Fruit fly (Drosophila melanogaster) whole organism, prepupa: ENCODE measurements around the gene c12.2.
A peak's percentile ranks its signal among the peaks of the same experiment; 100 is the strongest.

Source experiments
- CG11902 ChIP-seq: fragments of 200-800 bp; sonication (Bioruptor generic); optimal IDR thresholded peaks from 3 replicates; lab custom pipeline; 2016; ENCODE audit warnings: missing biosample characterization, missing genetic modification characterization
- CG16779 ChIP-seq: fragments of 200-800 bp; sonication (Bioruptor generic); optimal IDR thresholded peaks from 3 replicates; lab custom pipeline; 2017; ENCODE audit warnings: missing biosample characterization, mild to moderate bottlenecking, missing genetic modification characterization
- CG6808 ChIP-seq: fragments of 200-800 bp; sonication (Bioruptor generic); optimal IDR thresholded peaks from 3 replicates; lab custom pipeline; 2017; ENCODE audit warnings: missing biosample characterization, missing genetic modification characterization, mild to moderate bottlenecking, moderate library complexity, missing genetic modification reagents
- Eip75B ChIP-seq: fragments of 200-800 bp; sonication (Bioruptor generic); optimal IDR thresholded peaks from 3 replicates; lab custom pipeline; 2016; ENCODE audit warnings: missing biosample characterization, missing genetic modification characterization
- Ets96B ChIP-seq: fragments of 200-800 bp; optimal IDR thresholded peaks from 2 replicates; lab custom pipeline; 2019; ENCODE audit warnings: missing biosample characterization, mild to moderate bottlenecking, missing genetic modification characterization, moderate library complexity
- Sox14 ChIP-seq: fragments of 200-800 bp; sonication (Bioruptor generic); optimal IDR thresholded peaks from 3 replicates; lab custom pipeline; 2016; ENCODE audit warnings: missing biosample characterization, missing genetic modification characterization
- achi ChIP-seq: fragments of 200-800 bp; sonication (Bioruptor generic); optimal IDR thresholded peaks from 3 replicates; lab custom pipeline; 2016; ENCODE audit warnings: missing biosample characterization, missing genetic modification characterization
- cyc ChIP-seq: fragments of 200-800 bp; sonication (Bioruptor generic); optimal IDR thresholded peaks from 3 replicates; lab custom pipeline; 2016; ENCODE audit warnings: missing biosample characterization, missing genetic modification characterization
- pdm3 ChIP-seq: fragments of 200-800 bp; sonication (Bioruptor generic); optimal IDR thresholded peaks from 3 replicates; lab custom pipeline; 2016; ENCODE audit warnings: missing biosample characterization, missing genetic modification characterization
- svp ChIP-seq: fragments of 200-800 bp; sonication (Bioruptor generic); peaks from one replicate; lab custom pipeline; 2016; ENCODE audit warnings: missing biosample characterization, missing genetic modification characterization
- topi ChIP-seq: fragments of 200-800 bp; sonication (Bioruptor generic); optimal IDR thresholded peaks from 3 replicates; lab custom pipeline; 2016; ENCODE audit warnings: missing biosample characterization, missing genetic modification characterization

c12.2 gene

DNA sequence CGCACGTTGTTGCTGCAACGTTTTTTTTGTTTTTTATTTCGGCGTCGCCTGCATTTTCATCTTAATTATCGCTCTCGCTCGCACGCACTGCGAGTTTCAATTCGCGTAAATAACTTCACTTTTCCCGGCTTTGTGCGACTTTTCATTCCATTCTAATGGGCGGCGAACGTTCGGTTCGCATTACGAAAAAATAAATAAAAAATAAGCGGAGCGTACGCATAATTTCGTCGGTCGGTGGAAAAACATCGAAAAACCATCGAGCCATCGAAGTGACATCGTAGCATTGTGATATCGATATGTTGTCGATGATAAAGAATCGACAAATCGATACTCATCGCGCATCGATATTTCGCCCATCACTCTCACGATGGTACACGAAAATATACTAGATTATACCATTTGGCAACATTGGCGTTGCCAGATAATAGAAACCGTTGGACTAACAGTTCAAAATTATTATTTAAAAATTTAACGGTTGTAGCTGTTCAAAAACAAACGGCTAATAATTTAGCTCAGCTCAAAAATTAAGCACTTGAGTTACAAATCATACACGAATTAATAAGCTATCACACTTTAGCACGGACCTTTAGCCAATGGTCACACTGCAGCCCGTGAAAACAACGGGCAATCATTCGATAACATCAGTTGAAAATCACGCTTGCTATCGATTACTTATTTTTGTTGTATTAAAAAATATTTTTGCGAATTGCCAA, 37.0 kb downstream of the c12.2 start, which contains the start of the genes Zdhhc8 and BCL7-like (continued):
- peak; percentile 1 for TF ChIP-seq achi (GFP tag; lab: Kevin White, UChicago)
- peak; percentile 21 for TF ChIP-seq Ets96B (tag; lab: Kevin White, UChicago)
- TF ChIP-seq CG16779 (tag; lab: Kevin White, UChicago) = no peak
- peak; percentile 30 for TF ChIP-seq topi
- TF ChIP-seq svp = peak; percentile 83
- TF ChIP-seq pdm3 = peak; percentile 10
- TF ChIP-seq cyc (GFP tag; lab: Kevin White, UChicago) = peak; percentile 13
- TF ChIP-seq CG11902 (GFP tag; lab: Kevin White, UChicago) = no peak
- peak; percentile 27 for TF ChIP-seq CG6808
- TF ChIP-seq Sox14 (GFP tag; lab: Kevin White, UChicago) = peak; percentile 2
- peak; percentile 8 for TF ChIP-seq Eip75B
- TF ChIP-seq, all 60 proteins: peak for 26
